Worm (Caenorhabditis elegans) whole organism, midembryonic: ENCODE measurements around the gene Y22D7AL.15.
A peak's percentile ranks its signal among the peaks of the same experiment; 100 is the strongest.

Experiments used
- T22C8.4 ChIP-seq: fragments of 200-800 bp; sonication (Bioruptor generic); IDR thresholded peaks from 2 replicates; pipeline ENCODE4 v1.3.6; 2022; ENCODE audit warnings: missing genetic modification characterization, missing compliant biosample characterization
- cog-1 ChIP-seq: sonication (generic microtip); optimal IDR thresholded peaks from 2 replicates; lab custom pipeline; 2016; ENCODE audit warnings: missing genetic modification characterization, missing compliant biosample characterization
- flt-1 ChIP-seq: fragments of 200-800 bp; sonication (Bioruptor generic); IDR thresholded peaks from 2 replicates; pipeline ENCODE4 v1.3.6; 2022; ENCODE audit warnings: missing genetic modification characterization, missing compliant biosample characterization
- klf-2 ChIP-seq: fragments of 200-800 bp; sonication (Bioruptor generic); conservative IDR thresholded peaks from 2 replicates; pipeline ENCODE4 v1.3.6; 2022; ENCODE audit warnings: missing genetic modification reagents, missing genetic modification characterization, missing compliant biosample characterization
- med-1 ChIP-seq: sonication (generic microtip); optimal IDR thresholded peaks from 2 replicates; lab custom pipeline; 2017; ENCODE audit warnings: missing genetic modification characterization, mild to moderate bottlenecking, missing compliant biosample characterization, antibody characterized with exemption, missing genetic modification reagents; ENCODE audit not compliant: insufficient read depth
- ref-1 ChIP-seq: fragments of 200-800 bp; sonication (Bioruptor generic); conservative IDR thresholded peaks from 2 replicates; pipeline ENCODE4 v1.3.6; 2022; ENCODE audit warnings: missing genetic modification reagents, missing genetic modification characterization, missing compliant biosample characterization
- tab-1 ChIP-seq: fragments of 200-800 bp; sonication (Bioruptor generic); IDR thresholded peaks from 2 replicates; pipeline ENCODE4 v1.3.6; 2022; ENCODE audit warnings: missing genetic modification characterization, missing compliant biosample characterization
- ztf-23 ChIP-seq: fragments of 200-800 bp; sonication (Bioruptor generic); IDR thresholded peaks from 2 replicates; pipeline ENCODE4 v1.3.6; 2022; ENCODE audit warnings: missing genetic modification reagents, missing genetic modification characterization, missing compliant biosample characterization
- ztf-29 ChIP-seq: fragments of 200-800 bp; sonication (Bioruptor generic); IDR thresholded peaks from 2 replicates; pipeline ENCODE4 v1.3.6; 2022; ENCODE audit warnings: missing genetic modification reagents, missing genetic modification characterization, missing compliant biosample characterization

Gene Y22D7AL.15

ce11 chrIII:1638345-1638744 lies 21.3 kb downstream of the Y22D7AL.15 start:
- TF ChIP-seq T22C8.4 (no peak), klf-2 (no peak), ref-1 (GFP tag; lab: Robert Waterston, UW) (no peak), ztf-23 (no peak), ztf-29 (GFP tag; lab: Robert Waterston, UW) (no peak), tab-1 (GFP tag; lab: Robert Waterston, UW) (no peak), med-1 (GFP tag; lab: Kevin White, UChicago) (no peak), cog-1 (tag; lab: Kevin White, UChicago) (no peak), flt-1 (GFP tag; lab: Robert Waterston, UW) (no peak)

ce11 chrIII:1634270-1634669 lies 25.4 kb downstream of the Y22D7AL.15 start, which contains the start of gene Y22D7AL.11:
Gene Y22D7AL.11 (minus strand): TSS chrIII:1634370.
- no peak for TF ChIP-seq ztf-29 (GFP tag; lab: Robert Waterston, UW)
- TF ChIP-seq med-1 (GFP tag; lab: Kevin White, UChicago) = no peak
- TF ChIP-seq klf-2 = no peak
- no peak for TF ChIP-seq T22C8.4
- no peak for TF ChIP-seq cog-1 (tag; lab: Kevin White, UChicago)
- no peak for TF ChIP-seq ref-1 (GFP tag; lab: Robert Waterston, UW)
- TF ChIP-seq ztf-23 = no peak
- no peak for TF ChIP-seq tab-1 (GFP tag; lab: Robert Waterston, UW)
- no peak for TF ChIP-seq flt-1 (GFP tag; lab: Robert Waterston, UW)

- TF ChIP-seq klf-2 = no peak
- no peak for TF ChIP-seq cog-1 (tag; lab: Kevin White, UChicago)
- no peak for TF ChIP-seq ref-1 (GFP tag; lab: Robert Waterston, UW)
- TF ChIP-seq ztf-23 = no peak
- no peak for TF ChIP-seq ztf-29 (GFP tag; lab: Robert Waterston, UW)
- no peak for TF ChIP-seq med-1 (GFP tag; lab: Kevin White, UChicago)
- no peak for TF ChIP-seq T22C8.4
- TF ChIP-seq flt-1 (GFP tag; lab: Robert Waterston, UW) = no peak
- TF ChIP-seq tab-1 (GFP tag; lab: Robert Waterston, UW) = no peak
Measured at ce11 chrIII:1626524-1626923, 33.1 kb downstream of the Y22D7AL.15 start, which contains the start of gene Y22D7AL.4. Gene Y22D7AL.4 (plus strand): TSS chrIII:1626632.

- TF ChIP-seq tab-1 (GFP tag; lab: Robert Waterston, UW) (no peak), ztf-23 (no peak), klf-2 (no peak), cog-1 (tag; lab: Kevin White, UChicago) (no peak), flt-1 (GFP tag; lab: Robert Waterston, UW) (no peak), ztf-29 (GFP tag; lab: Robert Waterston, UW) (no peak), ref-1 (GFP tag; lab: Robert Waterston, UW) (no peak), T22C8.4 (no peak), med-1 (GFP tag; lab: Kevin White, UChicago) (no peak)
Measured at ce11 chrIII:1625660-1626275, 33.9 kb downstream of the Y22D7AL.15 start.

- TF ChIP-seq tab-1 (GFP tag; lab: Robert Waterston, UW) (no peak), ztf-29 (GFP tag; lab: Robert Waterston, UW) (no peak)
Measured at ce11 chrIII:1622329-1622728, 37.3 kb downstream of the Y22D7AL.15 start.

- no peak for TF ChIP-seq ztf-23
- no peak for TF ChIP-seq ref-1 (GFP tag; lab: Robert Waterston, UW)
- TF ChIP-seq klf-2 = no peak
- no peak for TF ChIP-seq ztf-29 (GFP tag; lab: Robert Waterston, UW)
Measured at ce11 chrIII:1621330-1621729, 38.3 kb downstream of the Y22D7AL.15 start.

- TF ChIP-seq cog-1 (tag; lab: Kevin White, UChicago) = no peak
- no peak for TF ChIP-seq tab-1 (GFP tag; lab: Robert Waterston, UW)
- no peak for TF ChIP-seq klf-2
- no peak for TF ChIP-seq ref-1 (GFP tag; lab: Robert Waterston, UW)
Measured at ce11 chrIII:1619890-1620289, 39.8 kb downstream of the Y22D7AL.15 start.

ce11 chrIII:1619442-1619841 lies 40.2 kb downstream of the Y22D7AL.15 start, which contains the start of gene hsp-60:
Gene hsp-60 (plus strand): TSS chrIII:1619742.
- TF ChIP-seq ztf-23 (no peak), med-1 (GFP tag; lab: Kevin White, UChicago) (no peak), T22C8.4 (no peak), ztf-29 (GFP tag; lab: Robert Waterston, UW) (no peak), flt-1 (GFP tag; lab: Robert Waterston, UW) (no peak), klf-2 (no peak), tab-1 (GFP tag; lab: Robert Waterston, UW) (no peak), ref-1 (GFP tag; lab: Robert Waterston, UW) (no peak), cog-1 (tag; lab: Kevin White, UChicago) (no peak)

- peak; percentile 90 for TF ChIP-seq med-1 (GFP tag; lab: Kevin White, UChicago)
- peak; percentile 93 for TF ChIP-seq flt-1 (GFP tag; lab: Robert Waterston, UW)
- TF ChIP-seq cog-1 (tag; lab: Kevin White, UChicago) = peak; percentile 90
- TF ChIP-seq T22C8.4 = peak; percentile 61
- TF ChIP-seq ref-1 (GFP tag; lab: Robert Waterston, UW) = no peak
- TF ChIP-seq klf-2 = peak; percentile 83
- peak; percentile 90 for TF ChIP-seq tab-1 (GFP tag; lab: Robert Waterston, UW)
- TF ChIP-seq ztf-23 = peak; percentile 89
- peak; percentile 72 for TF ChIP-seq ztf-29 (GFP tag; lab: Robert Waterston, UW)
Measured at ce11 chrIII:1618915-1619314, 40.7 kb downstream of the Y22D7AL.15 start, which contains the start of gene Y22D7AL.10. Gene Y22D7AL.10 (minus strand): TSS chrIII:1618929.

ce11 chrIII:1618312-1618711 lies 41.4 kb downstream of the Y22D7AL.15 start:
- no peak for TF ChIP-seq flt-1 (GFP tag; lab: Robert Waterston, UW)
- no peak for TF ChIP-seq ztf-23
- TF ChIP-seq ztf-29 (GFP tag; lab: Robert Waterston, UW) = no peak
- TF ChIP-seq klf-2 = no peak
- TF ChIP-seq med-1 (GFP tag; lab: Kevin White, UChicago) = no peak
- peak; percentile 52; the same call in 1 of the 2 replicates for TF ChIP-seq T22C8.4
- TF ChIP-seq cog-1 (tag; lab: Kevin White, UChicago) = no peak
